Worm (Caenorhabditis elegans) whole organism, young adult: Measurements from ENCODE around the gene E02C12.19.

Experiments used
- Y53F4B.3 ChIP-seq: fragments of 200-800 bp; sonication (Bioruptor generic); IDR thresholded peaks from 2 replicates; pipeline ENCODE4 v1.3.6; 2022; ENCODE audit warnings: missing genetic modification reagents, missing genetic modification characterization, missing compliant biosample characterization
- ama-1 ChIP-seq, 3 experiments: fragments of 150-350 bp in 1 of 3; sonication (generic microtip) in 2 of 3; optimal IDR thresholded peaks; 2 replicates each; lab custom pipeline; 2014 to 2018; ENCODE audit warnings: missing biosample characterization in 2 of 3, missing genetic modification characterization in 2 of 3, missing genetic modification reagents in 2 of 3
- egrh-3 ChIP-seq: fragments of 200-800 bp; sonication (Bioruptor generic); IDR thresholded peaks from 2 replicates; pipeline ENCODE4 v1.3.6; 2022; ENCODE audit warnings: missing genetic modification reagents, missing genetic modification characterization, missing compliant biosample characterization
- lin-54 ChIP-seq: fragments of 200-800 bp; sonication (Bioruptor generic); optimal IDR thresholded peaks from 2 replicates; lab custom pipeline; 2018; ENCODE audit warnings: mild to moderate bottlenecking, missing genetic modification characterization, missing compliant biosample characterization
- lsl-1 ChIP-seq: fragments of 200-800 bp; sonication (Bioruptor generic); optimal IDR thresholded peaks from 2 replicates; lab custom pipeline; 2018; ENCODE audit warnings: mild to moderate bottlenecking, missing genetic modification characterization, moderate library complexity, missing compliant biosample characterization
- mcd-1 ChIP-seq: fragments of 200-800 bp; sonication (Bioruptor generic); IDR thresholded peaks from 2 replicates; pipeline ENCODE4 v1.3.6; 2022; ENCODE audit warnings: missing genetic modification reagents, missing genetic modification characterization, missing compliant biosample characterization
- mel-28 ChIP-seq: sonication (generic microtip); optimal IDR thresholded peaks from 2 replicates; lab custom pipeline; 2016; ENCODE audit warnings: borderline replicate concordance, mild to moderate bottlenecking, missing genetic modification characterization, missing compliant biosample characterization
- pha-4 ChIP-seq: fragments of 150-350 bp; sonication (generic microtip); optimal IDR thresholded peaks from 2 replicates; lab custom pipeline; 2014; ENCODE audit warnings: missing biosample characterization, missing genetic modification reagents, missing genetic modification characterization
- repo-1 ChIP-seq: sonication (generic microtip); optimal IDR thresholded peaks from 2 replicates; lab custom pipeline; 2017; ENCODE audit warnings: mild to moderate bottlenecking, missing genetic modification characterization, missing compliant biosample characterization
- unc-130 ChIP-seq: sonication (generic microtip); optimal IDR thresholded peaks from 2 replicates; lab custom pipeline; 2016; ENCODE audit warnings: missing genetic modification reagents, missing genetic modification characterization, missing compliant biosample characterization
- xnd-1 ChIP-seq: sonication (generic microtip); optimal IDR thresholded peaks from 2 replicates; lab custom pipeline; 2016; ENCODE audit warnings: missing genotype, missing genetic modification reagents, missing genetic modification characterization, missing compliant biosample characterization
- ztf-26 ChIP-seq: sonication (generic microtip); optimal IDR thresholded peaks from 2 replicates; lab custom pipeline; 2017; ENCODE audit warnings: missing genetic modification characterization, missing compliant biosample characterization

ce11 chrV:9408869-9409268 is 32.6 kb upstream of the E02C12.19 start:
- no peak for TF ChIP-seq mcd-1
- TF ChIP-seq ztf-26: no peak
- no peak for TF ChIP-seq unc-130 (GFP tag; lab: Kevin White, UChicago)
- TF ChIP-seq ama-1 (optimal IDR thresholded peaks at IDR 0.05; lab: Kevin White, UChicago): no peak
- no peak for TF ChIP-seq ama-1 (GFP tag; optimal IDR thresholded peaks at IDR 0.05; lab: Kevin White, UChicago)
- TF ChIP-seq repo-1 (tag; lab: Kevin White, UChicago): no peak
- TF ChIP-seq mel-28 (tag; lab: Kevin White, UChicago): no peak
- TF ChIP-seq xnd-1 (tag; lab: Kevin White, UChicago): no peak
- no peak for TF ChIP-seq lin-54 (GFP tag; lab: Kevin White, UChicago)
- no peak for TF ChIP-seq egrh-3
- no peak for TF ChIP-seq Y53F4B.3 (GFP tag; lab: Robert Waterston, UW)
- TF ChIP-seq lsl-1 (GFP tag; lab: Kevin White, UChicago): no peak
- no peak for TF ChIP-seq pha-4 (tag; lab: Kevin White, UChicago)
